Worm (Caenorhabditis elegans) whole organism, L3 larva: ENCODE results near the gene cyp-33C4.

Experiments
- elt-3 ChIP-seq, 3 experiments: fragments of 150-350 bp in 1 of 3; sonication (generic microtip) in 2 of 3; optimal IDR thresholded peaks; 2 replicates in 2 of 3; 4 replicates in 1 of 3; lab custom pipeline; 2014 to 2017; ENCODE audit warnings: missing biosample characterization in 3 of 3, missing genetic modification characterization in 3 of 3
- fkh-10 ChIP-seq: sonication (generic microtip); optimal IDR thresholded peaks from 2 replicates; lab custom pipeline; 2017; ENCODE audit warnings: missing biosample characterization, missing genetic modification reagents, missing genetic modification characterization
- fos-1 ChIP-seq: fragments of 150-350 bp; optimal IDR thresholded peaks from 2 replicates; lab custom pipeline; 2014; ENCODE audit warnings: missing biosample characterization, missing genetic modification characterization
- lin-15B ChIP-seq: fragments of 150-350 bp; optimal IDR thresholded peaks from 2 replicates; lab custom pipeline; 2014; ENCODE audit warnings: missing biosample characterization, missing genetic modification characterization
- nhr-76 ChIP-seq: fragments of 150-350 bp; sonication (generic microtip); optimal IDR thresholded peaks from 5 replicates; lab custom pipeline; 2014; ENCODE audit warnings: missing biosample characterization, missing genetic modification characterization
- skn-1 ChIP-seq: fragments of 150-350 bp; optimal IDR thresholded peaks from 2 replicates; lab custom pipeline; 2014; ENCODE audit warnings: missing biosample characterization, missing genetic modification characterization

DNA sequence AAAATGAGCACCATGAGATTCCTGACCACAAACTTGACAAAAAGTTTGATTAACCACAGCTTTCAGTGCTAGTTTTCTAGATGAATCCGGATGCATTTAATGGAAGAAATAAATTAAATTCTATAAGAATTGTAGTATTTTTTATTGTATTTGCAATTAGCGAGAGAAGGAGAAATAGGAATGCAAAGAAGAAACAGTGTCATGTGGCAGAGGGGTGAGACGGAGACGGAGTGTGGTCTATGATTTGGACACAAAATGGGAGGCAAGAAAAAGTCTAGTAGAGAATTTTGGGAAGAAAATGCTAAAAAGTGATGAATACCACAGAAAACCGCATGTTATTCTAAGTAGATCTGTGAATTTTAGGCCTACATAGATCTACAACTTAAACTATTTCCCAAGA lies 42.1 kb downstream of the cyp-33C4 start, which contains the start of gene nhr-59:
- TF ChIP-seq fkh-10 (GFP tag; lab: Kevin White, UChicago): no peak
- no peak for TF ChIP-seq elt-3 (tag; optimal IDR thresholded peaks at IDR 0.05; lab: Kevin White, UChicago)
- no peak for TF ChIP-seq skn-1 (tag; lab: Kevin White, UChicago)
- TF ChIP-seq lin-15B (tag; lab: Kevin White, UChicago): no peak
- no peak for TF ChIP-seq nhr-76 (tag; lab: Kevin White, UChicago)
- TF ChIP-seq fos-1 (tag; lab: Kevin White, UChicago): no peak
